Worm (Caenorhabditis elegans): ENCODE data around the gene str-236.

- no peak for TF ChIP-seq tbx-11 (GFP tag; IDR thresholded peaks at IDR 0.05)
- TF ChIP-seq hnd-1 (tag; optimal IDR thresholded peaks at IDR 0.05) = no peak
- no peak for TF ChIP-seq ama-1 (optimal IDR thresholded peaks at IDR 0.05)
- TF ChIP-seq hmg-4 (GFP tag; optimal IDR thresholded peaks at IDR 0.05) = no peak
- TF ChIP-seq ceh-36 (tag; optimal IDR thresholded peaks at IDR 0.05) = no peak
- TF ChIP-seq ets-7 (tag; optimal IDR thresholded peaks at IDR 0.05) = no peak
- TF ChIP-seq tbx-37 (GFP tag; conservative IDR thresholded peaks at IDR 0.05) = no peak
- TF ChIP-seq F13C5.2 (tag; optimal IDR thresholded peaks at IDR 0.05) = no peak
- TF ChIP-seq flt-1 (GFP tag; IDR thresholded peaks at IDR 0.05) = no peak
- TF ChIP-seq B0310.2 (tag; optimal IDR thresholded peaks at IDR 0.05) = no peak
- TF ChIP-seq scrt-1 (GFP tag; IDR thresholded peaks at IDR 0.05) = 0 out of 2 replicates have a peak, but pooled peaks have one; percentile 56
- TF ChIP-seq sea-1 (GFP tag; conservative IDR thresholded peaks at IDR 0.05) = no peak
These were observed 42.0 kb upstream of the str-236 start for ce11 chrV:1569750-1570419.

Measured in whole organism, early embryonic.